Worm (Caenorhabditis elegans) whole organism, L2 larva: Measurements from ENCODE around the gene mks-5.

ENCODE experiments used
- C34F6.9 ChIP-seq: fragments of 150-350 bp; optimal IDR thresholded peaks from 2 replicates; lab custom pipeline; 2014; ENCODE audit warnings: missing biosample characterization, missing genetic modification characterization
- Y55F3AM.14 ChIP-seq: fragments of 200-800 bp; sonication (Bioruptor generic); optimal IDR thresholded peaks from 2 replicates; lab custom pipeline; 2018; ENCODE audit warnings: mild to moderate bottlenecking, missing genetic modification characterization, missing compliant biosample characterization
- ZK546.5 ChIP-seq: sonication (generic microtip); optimal IDR thresholded peaks from 2 replicates; lab custom pipeline; 2017; ENCODE audit warnings: missing biosample characterization, missing genetic modification characterization
- ama-1 ChIP-seq: fragments of 150-350 bp; optimal IDR thresholded peaks from 2 replicates; lab custom pipeline; 2018; ENCODE audit warnings: inconsistent platforms
- ceh-16 ChIP-seq: fragments of 150-350 bp; optimal IDR thresholded peaks from 2 replicates; lab custom pipeline; 2014; ENCODE audit warnings: missing biosample characterization, missing genetic modification characterization
- ceh-82 ChIP-seq: fragments of 150-350 bp; optimal IDR thresholded peaks from 2 replicates; lab custom pipeline; 2014; ENCODE audit warnings: missing biosample characterization, missing genetic modification characterization
- crh-2 ChIP-seq: sonication (generic microtip); optimal IDR thresholded peaks from 2 replicates; lab custom pipeline; 2017; ENCODE audit warnings: missing biosample characterization, missing genetic modification characterization
- fos-1 ChIP-seq: fragments of 150-350 bp; optimal IDR thresholded peaks from 2 replicates; lab custom pipeline; 2014; ENCODE audit warnings: missing biosample characterization, missing genetic modification characterization
- lin-13 ChIP-seq: fragments of 150-350 bp; optimal IDR thresholded peaks from 2 replicates; lab custom pipeline; 2014; ENCODE audit warnings: missing biosample characterization, missing genetic modification reagents, missing genetic modification characterization
- lin-39 ChIP-seq: fragments of 150-350 bp; optimal IDR thresholded peaks from 2 replicates; lab custom pipeline; 2014; ENCODE audit warnings: missing biosample characterization, missing genetic modification reagents, missing genetic modification characterization
- lsy-2 ChIP-seq, 2 experiments: fragments of 150-350 bp in 1 of 2; sonication (generic microtip) in 1 of 2; optimal IDR thresholded peaks; 2 replicates each; lab custom pipeline; 2014 to 2017; ENCODE audit warnings: missing biosample characterization in 2 of 2, missing genetic modification characterization in 2 of 2
- mab-5 ChIP-seq: fragments of 150-350 bp; optimal IDR thresholded peaks from 2 replicates; lab custom pipeline; 2014; ENCODE audit warnings: missing biosample characterization, missing genetic modification characterization
- nhr-11 ChIP-seq: fragments of 150-350 bp; optimal IDR thresholded peaks from 2 replicates; lab custom pipeline; 2014; ENCODE audit warnings: missing biosample characterization, missing genetic modification characterization
- nhr-12 ChIP-seq: fragments of 150-350 bp; optimal IDR thresholded peaks from 2 replicates; lab custom pipeline; 2014; ENCODE audit warnings: missing biosample characterization, missing genetic modification characterization
- nhr-237 ChIP-seq: fragments of 150-350 bp; optimal IDR thresholded peaks from 2 replicates; lab custom pipeline; 2014; ENCODE audit warnings: missing biosample characterization, missing genetic modification characterization
- nhr-6 ChIP-seq: fragments of 150-350 bp; optimal IDR thresholded peaks from 2 replicates; lab custom pipeline; 2014; ENCODE audit warnings: missing biosample characterization, missing genetic modification characterization
- nhr-77 ChIP-seq: fragments of 150-350 bp; optimal IDR thresholded peaks from 2 replicates; lab custom pipeline; 2014; ENCODE audit warnings: missing biosample characterization, missing genetic modification characterization
- peb-1 ChIP-seq: fragments of 150-350 bp; optimal IDR thresholded peaks from 2 replicates; lab custom pipeline; 2014; ENCODE audit warnings: missing biosample characterization, missing genetic modification characterization
- sem-4 ChIP-seq: fragments of 150-350 bp; optimal IDR thresholded peaks from 2 replicates; lab custom pipeline; 2014; ENCODE audit warnings: missing biosample characterization, missing genetic modification reagents, missing genetic modification characterization
- sma-9 ChIP-seq, 2 experiments: fragments of 150-350 bp in 1 of 2; sonication (generic microtip) in 1 of 2; optimal IDR thresholded peaks; 2 replicates each; lab custom pipeline; 2014 to 2016; ENCODE audit warnings: missing genetic modification characterization in 2 of 2, mild to moderate bottlenecking in 1 of 2, missing biosample characterization in 1 of 2, missing compliant biosample characterization in 1 of 2, missing genetic modification reagents in 1 of 2, moderate library complexity in 1 of 2
- snpc-4 ChIP-seq: fragments of 150-350 bp; optimal IDR thresholded peaks from 2 replicates; lab custom pipeline; 2014; ENCODE audit warnings: missing biosample characterization, missing genetic modification characterization
- unc-39 ChIP-seq: fragments of 150-350 bp; optimal IDR thresholded peaks from 2 replicates; lab custom pipeline; 2014; ENCODE audit warnings: missing biosample characterization, missing genetic modification characterization
- unc-55 ChIP-seq: fragments of 150-350 bp; sonication (generic microtip); optimal IDR thresholded peaks from 3 replicates; lab custom pipeline; 2014; ENCODE audit warnings: missing biosample characterization, missing genetic modification reagents, missing genetic modification characterization
- unc-62 ChIP-seq: fragments of 150-350 bp; optimal IDR thresholded peaks from 2 replicates; lab custom pipeline; 2014; ENCODE audit warnings: missing biosample characterization, missing genetic modification reagents, missing genetic modification characterization
- zag-1 ChIP-seq: fragments of 150-350 bp; optimal IDR thresholded peaks from 2 replicates; lab custom pipeline; 2014; ENCODE audit warnings: missing biosample characterization, missing genetic modification characterization
- ztf-4 ChIP-seq: fragments of 150-350 bp; optimal IDR thresholded peaks from 2 replicates; lab custom pipeline; 2014; ENCODE audit warnings: missing biosample characterization, missing genetic modification characterization

The mks-5 gene

DNA sequence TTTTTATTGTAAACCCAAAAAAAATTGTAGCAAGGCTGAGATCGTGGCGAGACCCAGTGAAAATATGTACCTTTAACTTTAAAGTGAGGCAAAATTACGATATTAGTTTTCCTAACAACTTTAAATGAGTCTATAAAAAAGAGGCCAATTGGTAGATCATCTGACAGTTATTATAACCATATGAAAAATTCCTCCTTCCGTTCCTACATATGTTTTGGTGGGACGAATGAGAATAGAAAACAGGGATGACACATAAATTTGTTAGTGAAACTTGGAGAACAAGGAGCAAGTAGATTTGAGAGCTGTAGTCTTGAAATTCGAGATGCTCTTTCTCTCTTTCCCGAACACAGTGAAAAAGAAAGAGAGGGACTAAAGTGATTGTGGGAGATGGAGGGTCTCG lies 45.2 kb downstream of the mks-5 start:
- no peak for TF ChIP-seq nhr-12 (tag; lab: Kevin White, UChicago)
- no peak for TF ChIP-seq fos-1 (tag; lab: Kevin White, UChicago)
- no peak for TF ChIP-seq zag-1 (tag; lab: Kevin White, UChicago)
- TF ChIP-seq nhr-77 (tag; lab: Kevin White, UChicago): no peak
- no peak for TF ChIP-seq ZK546.5 (tag; lab: Kevin White, UChicago)
- TF ChIP-seq nhr-11: no peak
- no peak for TF ChIP-seq ztf-4 (tag; lab: Kevin White, UChicago)
- TF ChIP-seq Y55F3AM.14: no peak
- TF ChIP-seq crh-2 (tag; lab: Kevin White, UChicago): no peak
- TF ChIP-seq mab-5 (tag; lab: Kevin White, UChicago): no peak
- TF ChIP-seq ceh-16: no peak
- no peak for TF ChIP-seq unc-62 (GFP tag; lab: Kevin White, UChicago)

DNA sequence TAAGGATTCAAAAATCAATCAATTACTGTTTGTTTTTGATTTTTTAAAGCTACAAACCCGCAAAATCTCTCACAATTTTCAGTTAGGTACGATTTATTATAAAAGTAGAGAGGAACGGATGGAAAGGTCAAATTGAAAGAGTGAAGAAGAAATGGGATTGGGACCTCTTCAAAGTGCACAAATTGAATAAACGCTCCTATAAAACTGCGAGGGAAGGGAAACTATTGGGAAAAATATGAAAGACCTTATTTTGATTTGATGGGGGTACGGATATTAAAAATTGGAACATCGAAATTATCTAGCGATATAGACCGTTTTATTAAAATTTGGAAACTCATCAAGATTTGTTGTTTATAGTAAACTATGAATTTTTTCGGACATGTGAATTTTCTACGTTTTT lies 46.7 kb downstream of the mks-5 start:
- TF ChIP-seq ztf-4 (tag; lab: Kevin White, UChicago): no peak
- TF ChIP-seq ceh-82: no peak
- TF ChIP-seq nhr-237 (tag; lab: Kevin White, UChicago): no peak
- no peak for TF ChIP-seq unc-39
- no peak for TF ChIP-seq lin-13 (GFP tag; lab: Kevin White, UChicago)
- no peak for TF ChIP-seq fos-1 (tag; lab: Kevin White, UChicago)
- TF ChIP-seq crh-2 (tag; lab: Kevin White, UChicago): no peak
- no peak for TF ChIP-seq ceh-16
- TF ChIP-seq C34F6.9 (tag; lab: Kevin White, UChicago): no peak

DNA sequence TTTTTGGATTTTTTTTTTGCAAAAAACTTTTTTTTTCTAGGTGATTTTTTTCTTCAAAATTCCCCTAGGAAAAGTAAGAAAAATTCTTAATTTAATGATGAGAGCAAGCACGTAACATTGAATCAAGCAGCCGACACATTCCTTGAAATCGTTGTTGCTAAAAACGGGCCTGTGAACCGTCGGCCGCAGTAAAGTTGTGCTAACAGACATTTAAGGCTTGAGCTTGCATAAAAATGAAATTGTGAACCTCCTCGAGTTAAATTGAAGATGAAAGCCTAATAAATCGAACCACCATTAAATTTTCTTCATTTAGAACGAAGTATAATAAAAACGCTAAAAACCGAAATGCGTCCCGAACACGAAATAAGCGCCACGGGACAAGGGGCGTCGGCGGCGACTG lies 47.9 kb downstream of the mks-5 start:
- no peak for TF ChIP-seq sem-4 (tag; lab: Kevin White, UChicago)
- no peak for TF ChIP-seq nhr-6
- TF ChIP-seq peb-1 (tag; lab: Kevin White, UChicago): no peak
- TF ChIP-seq lin-39 (tag; lab: Kevin White, UChicago): no peak

DNA sequence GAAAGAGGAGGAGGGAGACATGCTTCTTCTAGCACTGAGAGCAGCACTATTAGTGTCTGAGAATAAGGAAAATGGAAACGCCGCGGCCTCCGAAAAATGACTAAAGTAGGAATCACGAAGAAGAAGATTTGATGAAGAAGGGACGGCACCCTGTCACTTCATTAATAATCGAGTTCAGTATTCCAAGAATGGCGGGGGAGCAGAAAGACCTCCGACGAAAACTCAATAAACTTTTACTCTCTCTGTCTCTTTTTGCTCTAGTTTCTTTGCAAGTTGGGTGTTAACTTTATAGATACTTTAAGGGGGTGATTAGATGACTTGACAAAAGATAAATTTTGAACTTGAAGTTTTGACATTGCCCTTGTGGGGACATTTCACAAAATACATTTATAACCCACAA lies 49.3 kb downstream of the mks-5 start:
- TF ChIP-seq crh-2 (tag; lab: Kevin White, UChicago) (no peak), sma-9 (GFP tag; optimal IDR thresholded peaks at IDR 0.05; lab: Kevin White, UChicago) (peak; percentile 28), sma-9 (tag; optimal IDR thresholded peaks at IDR 0.05; lab: Kevin White, UChicago) (no peak), lsy-2 (tag; optimal IDR thresholded peaks at IDR 0.05; lab: Kevin White, UChicago) (no peak), unc-55 (peak; percentile 11), C34F6.9 (tag; lab: Kevin White, UChicago) (peak; percentile 25)

DNA sequence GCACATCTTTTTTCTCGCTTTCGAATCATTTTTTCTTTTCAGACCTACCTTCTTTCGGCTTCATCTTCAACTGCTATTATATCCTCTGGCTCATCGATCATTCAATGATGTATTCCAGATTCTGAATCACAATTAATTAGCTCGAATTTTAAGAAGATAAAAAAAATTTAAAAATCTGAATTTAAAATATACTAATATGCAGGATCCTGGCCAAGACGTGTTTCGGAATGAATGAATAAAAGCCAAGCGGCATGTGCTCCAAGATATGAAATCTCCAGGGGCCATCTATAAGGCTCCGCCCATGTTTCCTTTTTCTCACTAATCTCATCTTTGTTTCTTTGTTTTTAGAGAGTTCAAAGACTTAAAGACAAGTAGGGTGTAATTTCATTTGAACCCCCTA lies 58.0 kb downstream of the mks-5 start, which contains the start of gene mpz-1:
Gene mpz-1, minus strand, starts transcription at position 101 of the 400 bp plus-strand sequence.
- TF ChIP-seq snpc-4 (tag; lab: Kevin White, UChicago) (no peak), ama-1 (no peak)
